Worm (Caenorhabditis elegans): ENCODE measurements around the gene hlh-8.
A peak's percentile ranks its signal among the peaks of the same experiment; 100 is the strongest.

DNA sequence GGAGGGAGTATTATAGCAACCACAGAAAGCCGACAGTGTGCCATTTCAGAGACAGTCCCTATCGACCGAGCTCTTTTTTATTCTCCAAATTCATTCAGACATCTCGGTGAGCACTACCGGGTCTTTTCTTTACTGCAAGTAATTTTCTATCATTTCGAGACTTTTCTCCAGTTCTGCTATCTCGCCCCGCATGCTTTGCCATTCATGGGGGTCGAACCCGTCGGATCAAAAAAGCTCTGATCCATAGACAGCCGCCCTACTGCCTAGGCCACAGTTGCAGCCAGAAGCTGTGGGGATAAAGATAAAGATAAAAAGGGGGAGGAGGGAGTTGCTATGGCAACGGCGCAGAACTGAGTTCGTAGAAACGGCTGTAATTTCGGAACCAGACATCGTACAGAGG is 35.2 kb downstream of the hlh-8 start:
- TF ChIP-seq flt-1 (GFP tag; IDR thresholded peaks at IDR 0.05) (0 out of 2 replicates have a peak, but pooled peaks have one; percentile 50), med-1 (GFP tag; optimal IDR thresholded peaks at IDR 0.05; ENCODE audit: insufficient read depth) (no peak), ztf-29 (GFP tag; IDR thresholded peaks at IDR 0.05) (no peak), klf-2 (GFP tag; conservative IDR thresholded peaks at IDR 0.05) (no peak), ref-1 (GFP tag; conservative IDR thresholded peaks at IDR 0.05) (no peak; the same call in 1 of the 2 replicates), tab-1 (GFP tag; IDR thresholded peaks at IDR 0.05) (no peak), T22C8.4 (GFP tag; IDR thresholded peaks at IDR 0.05) (no peak), ztf-23 (GFP tag; IDR thresholded peaks at IDR 0.05) (0 out of 2 replicates have a peak, but pooled peaks have one; percentile 33)
